Worm (Caenorhabditis elegans) whole organism, late embryonic: ENCODE data around the gene Y9C9A.16.

Experiments used
- C38D4.7 ChIP-seq: fragments of 200-800 bp; sonication (Bioruptor generic); optimal IDR thresholded peaks from 2 replicates; lab custom pipeline; 2018; ENCODE audit warnings: mild to moderate bottlenecking, missing genetic modification characterization, moderate library complexity, missing compliant biosample characterization
- ceh-18 ChIP-seq: sonication (generic microtip); optimal IDR thresholded peaks from 2 replicates; lab custom pipeline; 2016; ENCODE audit warnings: missing genetic modification characterization, missing compliant biosample characterization
- ceh-24 ChIP-seq: sonication (generic microtip); optimal IDR thresholded peaks from 2 replicates; lab custom pipeline; 2016; ENCODE audit warnings: mild to moderate bottlenecking, missing genetic modification characterization, missing compliant biosample characterization
- ceh-34 ChIP-seq: sonication (generic microtip); optimal IDR thresholded peaks from 2 replicates; lab custom pipeline; 2016; ENCODE audit warnings: mild to moderate bottlenecking, missing genetic modification characterization, missing compliant biosample characterization
- ceh-48 ChIP-seq: sonication (generic microtip); optimal IDR thresholded peaks from 2 replicates; lab custom pipeline; 2016; ENCODE audit warnings: missing genetic modification characterization, inconsistent platforms, missing compliant biosample characterization
- hlh-8 ChIP-seq: sonication (generic microtip); optimal IDR thresholded peaks from 2 replicates; lab custom pipeline; 2016; ENCODE audit warnings: missing genotype, missing genetic modification characterization, missing compliant biosample characterization
- lim-6 ChIP-seq: sonication (generic microtip); optimal IDR thresholded peaks from 2 replicates; lab custom pipeline; 2016; ENCODE audit warnings: missing genetic modification characterization, missing compliant biosample characterization
- mec-3 ChIP-seq: sonication (generic microtip); optimal IDR thresholded peaks from 2 replicates; lab custom pipeline; 2016; ENCODE audit warnings: borderline replicate concordance, missing genetic modification characterization, missing compliant biosample characterization
- odd-2 ChIP-seq: sonication (generic microtip); optimal IDR thresholded peaks from 2 replicates; lab custom pipeline; 2017; ENCODE audit warnings: antibody characterized with exemption, mild to moderate bottlenecking, missing genetic modification characterization, missing compliant biosample characterization
- sox-2 ChIP-seq: fragments of 200-800 bp; sonication (Bioruptor generic); IDR thresholded peaks from 2 replicates; pipeline ENCODE4 v1.3.6; 2022; ENCODE audit warnings: missing genetic modification reagents, missing genetic modification characterization, missing compliant biosample characterization

Gene Y9C9A.16

DNA sequence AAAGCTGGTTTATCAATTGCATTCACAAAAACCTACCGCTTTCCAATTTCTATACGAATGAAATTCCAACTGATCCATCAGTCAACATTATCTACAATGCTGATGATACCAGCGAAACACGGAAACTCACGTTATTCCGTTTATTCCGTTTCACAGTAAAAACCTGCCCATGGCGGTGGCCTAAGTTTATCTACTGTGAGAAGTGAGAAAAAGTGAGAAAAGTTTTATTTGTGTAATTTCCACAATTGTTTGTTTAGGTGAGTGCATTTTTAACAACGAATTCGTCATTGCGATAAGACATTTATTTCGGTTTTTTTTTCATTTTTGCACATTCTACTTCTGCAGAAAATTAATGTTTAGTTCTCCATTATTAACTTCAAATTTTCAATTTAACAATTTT lies 45.9 kb downstream of the Y9C9A.16 start, which contains the start of gene Y9C9A.8:
Gene Y9C9A.8 (plus strand): TSS at position 301 of the 400 bp plus-strand sequence.
- TF ChIP-seq ceh-48 (tag; lab: Kevin White, UChicago) (no peak), ceh-34 (tag; lab: Kevin White, UChicago) (no peak), C38D4.7 (no peak), ceh-18 (tag; lab: Kevin White, UChicago) (no peak), hlh-8 (tag; lab: Kevin White, UChicago) (no peak), odd-2 (tag; lab: Kevin White, UChicago) (no peak), sox-2 (no peak), mec-3 (no peak), ceh-24 (tag; lab: Kevin White, UChicago) (no peak), lim-6 (tag; lab: Kevin White, UChicago) (no peak)
